Worm (Caenorhabditis elegans) whole organism, young adult: ENCODE results near the gene W03C9.2.

ENCODE experiments used
- B0336.3 ChIP-seq: fragments of 200-800 bp; sonication (Bioruptor generic); IDR thresholded peaks from 2 replicates; pipeline ENCODE4 v1.3.6; 2022; ENCODE audit warnings: missing genetic modification characterization, missing compliant biosample characterization
- F22D6.2 ChIP-seq: sonication (generic microtip); optimal IDR thresholded peaks from 2 replicates; lab custom pipeline; 2016; ENCODE audit warnings: mild to moderate bottlenecking, missing genetic modification characterization, missing compliant biosample characterization
- F49E8.2 ChIP-seq: sonication (generic microtip); optimal IDR thresholded peaks from 3 replicates; lab custom pipeline; 2017; ENCODE audit warnings: missing genetic modification characterization, mild to moderate bottlenecking, missing compliant biosample characterization, antibody characterized with exemption, moderate library complexity; ENCODE audit not compliant: insufficient read depth
- F52B5.7 ChIP-seq: sonication (generic microtip); optimal IDR thresholded peaks from 2 replicates; lab custom pipeline; 2016; ENCODE audit warnings: mild to moderate bottlenecking, missing genetic modification characterization, missing compliant biosample characterization
- ZK185.1 ChIP-seq: sonication (generic microtip); optimal IDR thresholded peaks from 2 replicates; lab custom pipeline; 2016; ENCODE audit warnings: mild to moderate bottlenecking, missing genetic modification characterization, missing compliant biosample characterization; ENCODE audit not compliant: poor library complexity, severe bottlenecking
- ama-1 ChIP-seq, 3 experiments: fragments of 150-350 bp in 1 of 3; sonication (generic microtip) in 2 of 3; optimal IDR thresholded peaks; 2 replicates each; lab custom pipeline; 2014 to 2018; ENCODE audit warnings: missing biosample characterization in 2 of 3, missing genetic modification characterization in 2 of 3, missing genetic modification reagents in 2 of 3
- aptf-3 ChIP-seq: fragments of 200-800 bp; sonication (Bioruptor generic); IDR thresholded peaks from 2 replicates; pipeline ENCODE4 v1.3.6; 2022; ENCODE audit warnings: missing genetic modification characterization, missing compliant biosample characterization
- atf-7 ChIP-seq: sonication (generic microtip); optimal IDR thresholded peaks from 2 replicates; lab custom pipeline; 2017; ENCODE audit warnings: mild to moderate bottlenecking, missing genetic modification characterization, missing compliant biosample characterization
- attf-5 ChIP-seq: fragments of 200-800 bp; sonication (Bioruptor generic); optimal IDR thresholded peaks from 2 replicates; lab custom pipeline; 2018; ENCODE audit warnings: mild to moderate bottlenecking, missing genetic modification characterization, missing compliant biosample characterization
- ceh-27 ChIP-seq: fragments of 200-800 bp; sonication (Bioruptor generic); optimal IDR thresholded peaks from 2 replicates; lab custom pipeline; 2018; ENCODE audit warnings: mild to moderate bottlenecking, missing genetic modification characterization, moderate library complexity, missing compliant biosample characterization
- ceh-40 ChIP-seq: fragments of 200-800 bp; sonication (Bioruptor generic); IDR thresholded peaks from 2 replicates; pipeline ENCODE4 v1.3.6; 2022; ENCODE audit warnings: missing genetic modification characterization, missing compliant biosample characterization
- chd-7 ChIP-seq: sonication (generic microtip); optimal IDR thresholded peaks from 2 replicates; lab custom pipeline; 2016; ENCODE audit warnings: mild to moderate bottlenecking, missing genetic modification characterization, moderate library complexity, missing compliant biosample characterization
- egl-44 ChIP-seq: fragments of 200-800 bp; sonication (Bioruptor generic); IDR thresholded peaks from 2 replicates; pipeline ENCODE4 v1.3.6; 2022; ENCODE audit warnings: missing genetic modification reagents, missing genetic modification characterization, missing compliant biosample characterization
- egrh-3 ChIP-seq: fragments of 200-800 bp; sonication (Bioruptor generic); IDR thresholded peaks from 2 replicates; pipeline ENCODE4 v1.3.6; 2022; ENCODE audit warnings: missing genetic modification reagents, missing genetic modification characterization, missing compliant biosample characterization
- ekl-4 ChIP-seq: fragments of 200-800 bp; sonication (Bioruptor generic); IDR thresholded peaks from 2 replicates; pipeline ENCODE4 v1.3.6; 2022; ENCODE audit warnings: missing genetic modification reagents, missing genetic modification characterization, missing compliant biosample characterization
- fkh-3 ChIP-seq: sonication (generic microtip); optimal IDR thresholded peaks from 2 replicates; lab custom pipeline; 2016; ENCODE audit warnings: mild to moderate bottlenecking, missing genetic modification characterization, missing compliant biosample characterization
- gei-17 ChIP-seq: fragments of 200-800 bp; sonication (Bioruptor generic); optimal IDR thresholded peaks from 2 replicates; lab custom pipeline; 2018; ENCODE audit warnings: mild to moderate bottlenecking, missing genetic modification characterization, missing compliant biosample characterization
- hlh-12 ChIP-seq: sonication (generic microtip); optimal IDR thresholded peaks from 2 replicates; lab custom pipeline; 2016; ENCODE audit warnings: missing genetic modification characterization, missing compliant biosample characterization
- hmg-20 ChIP-seq: fragments of 200-800 bp; sonication (Bioruptor generic); IDR thresholded peaks from 2 replicates; pipeline ENCODE4 v1.3.6; 2022; ENCODE audit warnings: missing genetic modification reagents, missing genetic modification characterization, missing compliant biosample characterization
- hrde-1 ChIP-seq: sonication (generic microtip); optimal IDR thresholded peaks from 2 replicates; lab custom pipeline; 2016; ENCODE audit warnings: missing genetic modification characterization, mild to moderate bottlenecking, missing compliant biosample characterization, moderate library complexity, missing genotype, missing genetic modification reagents, borderline replicate concordance
- let-526 ChIP-seq: fragments of 200-800 bp; sonication (Bioruptor generic); IDR thresholded peaks from 2 replicates; pipeline ENCODE4 v1.3.6; 2022; ENCODE audit warnings: missing genetic modification reagents, missing genetic modification characterization, missing compliant biosample characterization
- let-607 ChIP-seq, 2 experiments: fragments of 200-800 bp in 1 of 2; sonication (Bioruptor generic) in 1 of 2; sonication (generic microtip) in 1 of 2; optimal IDR thresholded peaks; 2 replicates each; lab custom pipeline; 2016 to 2018; ENCODE audit warnings: mild to moderate bottlenecking in 2 of 2, missing compliant biosample characterization in 2 of 2, missing genetic modification characterization in 2 of 2, moderate library complexity in 2 of 2, missing genotype in 1 of 2
- lin-54 ChIP-seq: fragments of 200-800 bp; sonication (Bioruptor generic); optimal IDR thresholded peaks from 2 replicates; lab custom pipeline; 2018; ENCODE audit warnings: mild to moderate bottlenecking, missing genetic modification characterization, missing compliant biosample characterization
- lir-1 ChIP-seq: fragments of 200-800 bp; sonication (Bioruptor generic); conservative IDR thresholded peaks from 2 replicates; pipeline ENCODE4 v1.3.6; 2022; ENCODE audit warnings: missing genetic modification reagents, missing genetic modification characterization, missing compliant biosample characterization
- lsl-1 ChIP-seq: fragments of 200-800 bp; sonication (Bioruptor generic); optimal IDR thresholded peaks from 2 replicates; lab custom pipeline; 2018; ENCODE audit warnings: mild to moderate bottlenecking, missing genetic modification characterization, moderate library complexity, missing compliant biosample characterization
- madf-8 ChIP-seq: fragments of 200-800 bp; sonication (Bioruptor generic); conservative IDR thresholded peaks from 2 replicates; pipeline ENCODE4 v1.3.6; 2022; ENCODE audit warnings: missing genetic modification reagents, missing genetic modification characterization, missing compliant biosample characterization
- nfya-2 ChIP-seq: fragments of 200-800 bp; sonication (Bioruptor generic); IDR thresholded peaks from 2 replicates; pipeline ENCODE4 v1.3.6; 2022; ENCODE audit warnings: missing genetic modification reagents, missing genetic modification characterization, missing compliant biosample characterization
- nhr-80 ChIP-seq: sonication (generic microtip); optimal IDR thresholded peaks from 2 replicates; lab custom pipeline; 2016; ENCODE audit warnings: missing genetic modification characterization, missing compliant biosample characterization
- rpc-1 ChIP-seq, 2 experiments: fragments of 150-350 bp in 1 of 2; sonication (generic microtip) in 1 of 2; optimal IDR thresholded peaks; 2 replicates each; lab custom pipeline; 2014 to 2018; ENCODE audit warnings: missing biosample characterization in 1 of 2, missing genetic modification characterization in 1 of 2, missing genetic modification reagents in 1 of 2, missing genotype in 1 of 2
- snpc-3.4 ChIP-seq: sonication (generic microtip); optimal IDR thresholded peaks from 2 replicates; lab custom pipeline; 2017; ENCODE audit warnings: missing genetic modification characterization, mild to moderate bottlenecking, missing compliant biosample characterization, antibody characterized with exemption, moderate library complexity, missing genotype, missing genetic modification reagents
- snpc-4 ChIP-seq, 5 experiments: fragments of 150-350 bp in 1 of 5; sonication (generic microtip) in 4 of 5; optimal IDR thresholded peaks; 2 replicates each; lab custom pipeline; 2014 to 2018; ENCODE audit warnings: missing genetic modification characterization in 5 of 5, missing biosample characterization in 3 of 5, antibody characterized with exemption in 2 of 5, mild to moderate bottlenecking in 2 of 5, missing compliant biosample characterization in 2 of 5, missing genotype in 2 of 5, moderate library complexity in 2 of 5, missing genetic modification reagents in 1 of 5
- unc-130 ChIP-seq: sonication (generic microtip); optimal IDR thresholded peaks from 2 replicates; lab custom pipeline; 2016; ENCODE audit warnings: missing genetic modification reagents, missing genetic modification characterization, missing compliant biosample characterization
- xnd-1 ChIP-seq: sonication (generic microtip); optimal IDR thresholded peaks from 2 replicates; lab custom pipeline; 2016; ENCODE audit warnings: missing genotype, missing genetic modification reagents, missing genetic modification characterization, missing compliant biosample characterization
- ztf-22 ChIP-seq: fragments of 200-800 bp; sonication (Bioruptor generic); optimal IDR thresholded peaks from 2 replicates; lab custom pipeline; 2018; ENCODE audit warnings: mild to moderate bottlenecking, missing genetic modification characterization, moderate library complexity, missing compliant biosample characterization
- ztf-25 ChIP-seq: fragments of 200-800 bp; sonication (Bioruptor generic); IDR thresholded peaks from 2 replicates; pipeline ENCODE4 v1.3.6; 2022; ENCODE audit warnings: missing genetic modification reagents, missing genetic modification characterization, missing compliant biosample characterization
- ztf-28 ChIP-seq: fragments of 200-800 bp; sonication (Bioruptor generic); IDR thresholded peaks from 2 replicates; pipeline ENCODE4 v1.3.6; 2022; ENCODE audit warnings: missing genetic modification reagents, missing genetic modification characterization, missing compliant biosample characterization
- ztf-3 ChIP-seq: fragments of 200-800 bp; sonication (Bioruptor generic); optimal IDR thresholded peaks from 2 replicates; lab custom pipeline; 2018; ENCODE audit warnings: mild to moderate bottlenecking, missing genetic modification characterization, missing compliant biosample characterization

Gene W03C9.2

DNA sequence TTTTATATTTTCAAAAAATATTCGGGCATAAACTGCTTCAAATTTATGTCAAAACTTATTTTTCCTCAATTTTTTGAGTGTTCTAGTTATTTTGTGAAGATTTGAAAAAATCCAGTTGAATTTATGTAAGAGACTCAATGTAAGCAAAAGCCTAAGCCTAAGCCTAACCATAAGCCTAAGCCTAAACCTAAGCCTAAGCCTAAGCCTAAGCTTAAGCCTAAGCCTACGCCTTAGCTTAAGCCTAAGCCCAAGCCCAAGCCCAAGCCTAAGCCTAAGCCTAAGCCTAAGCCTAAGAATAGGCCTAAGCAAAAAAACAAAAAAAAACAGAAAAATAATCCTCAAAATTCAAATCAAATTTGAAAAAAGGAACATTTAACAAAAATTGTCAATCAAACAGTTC, 32.0 kb upstream of the W03C9.2 start:
- no peak for TF ChIP-seq attf-5 (GFP tag; lab: Kevin White, UChicago)
- no peak for TF ChIP-seq madf-8
- TF ChIP-seq ama-1 (optimal IDR thresholded peaks at IDR 0.05; lab: Kevin White, UChicago): no peak
- no peak for TF ChIP-seq ama-1 (GFP tag; optimal IDR thresholded peaks at IDR 0.05; lab: Kevin White, UChicago)
- no peak for TF ChIP-seq snpc-3.4 (tag; lab: Kevin White, UChicago)
- TF ChIP-seq nfya-2 (GFP tag; lab: Robert Waterston, UW): no peak
- TF ChIP-seq lsl-1 (GFP tag; lab: Kevin White, UChicago): no peak
- no peak for TF ChIP-seq aptf-3
- TF ChIP-seq ztf-25 (GFP tag; lab: Robert Waterston, UW): no peak
- no peak for TF ChIP-seq hmg-20 (GFP tag; lab: Robert Waterston, UW)
- TF ChIP-seq F22D6.2 (tag; lab: Kevin White, UChicago): no peak
- TF ChIP-seq atf-7 (tag; lab: Kevin White, UChicago): no peak
- no peak for TF ChIP-seq ekl-4 (GFP tag; lab: Robert Waterston, UW)

DNA sequence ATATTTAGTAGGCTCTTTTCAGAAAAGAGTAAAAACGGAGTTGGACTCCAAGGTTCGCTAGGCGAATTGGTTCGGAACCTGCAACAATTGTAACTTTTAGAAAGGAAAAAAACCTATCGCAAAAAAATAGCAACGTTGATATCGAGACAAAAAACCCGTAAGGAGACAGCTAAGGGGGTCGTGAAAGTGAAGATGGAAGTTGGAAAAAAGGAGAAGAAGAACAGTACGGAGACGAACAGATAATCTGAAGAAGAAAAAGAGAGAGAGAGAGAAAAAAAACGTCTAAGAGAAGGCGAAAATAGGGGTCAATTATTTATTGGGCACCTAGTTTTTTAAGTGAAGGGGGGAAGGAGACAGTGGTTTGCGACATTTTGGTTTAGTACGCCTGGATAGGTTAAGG, 26.9 kb upstream of the W03C9.2 start, which contains the start of gene lin-29:
lin-29 (minus strand) TSS at position 78 of the 400 bp plus-strand sequence.
- no peak for TF ChIP-seq lsl-1 (GFP tag; lab: Kevin White, UChicago)
- no peak for TF ChIP-seq rpc-1 (optimal IDR thresholded peaks at IDR 0.05; lab: Kevin White, UChicago)
- no peak for TF ChIP-seq rpc-1 (tag; optimal IDR thresholded peaks at IDR 0.05; lab: Kevin White, UChicago)
- TF ChIP-seq snpc-4 (GFP tag; optimal IDR thresholded peaks at IDR 0.05; lab: Kevin White, UChicago): no peak
- no peak for TF ChIP-seq snpc-4 (tag; optimal IDR thresholded peaks at IDR 0.05; lab: Kevin White, UChicago)
- TF ChIP-seq lin-54 (GFP tag; lab: Kevin White, UChicago): no peak
- no peak for TF ChIP-seq ceh-27
- no peak for TF ChIP-seq F52B5.7 (tag; lab: Kevin White, UChicago)
- no peak for TF ChIP-seq lir-1 (GFP tag; lab: Robert Waterston, UW)
- TF ChIP-seq ztf-3 (GFP tag; lab: Kevin White, UChicago): no peak
- TF ChIP-seq unc-130 (GFP tag; lab: Kevin White, UChicago): no peak
- no peak for TF ChIP-seq ZK185.1 (tag; lab: Kevin White, UChicago)
- TF ChIP-seq egl-44 (GFP tag; lab: Robert Waterston, UW): no peak
- TF ChIP-seq ztf-28 (GFP tag; lab: Robert Waterston, UW): no peak
- TF ChIP-seq ceh-40: no peak
- TF ChIP-seq atf-7 (tag; lab: Kevin White, UChicago): no peak
- TF ChIP-seq hrde-1 (tag; lab: Kevin White, UChicago): no peak
- no peak for TF ChIP-seq fkh-3 (tag; lab: Kevin White, UChicago)
- TF ChIP-seq xnd-1 (tag; lab: Kevin White, UChicago): no peak
- TF ChIP-seq gei-17 (GFP tag; lab: Kevin White, UChicago): no peak
- no peak for TF ChIP-seq F49E8.2 (tag; lab: Kevin White, UChicago)

DNA sequence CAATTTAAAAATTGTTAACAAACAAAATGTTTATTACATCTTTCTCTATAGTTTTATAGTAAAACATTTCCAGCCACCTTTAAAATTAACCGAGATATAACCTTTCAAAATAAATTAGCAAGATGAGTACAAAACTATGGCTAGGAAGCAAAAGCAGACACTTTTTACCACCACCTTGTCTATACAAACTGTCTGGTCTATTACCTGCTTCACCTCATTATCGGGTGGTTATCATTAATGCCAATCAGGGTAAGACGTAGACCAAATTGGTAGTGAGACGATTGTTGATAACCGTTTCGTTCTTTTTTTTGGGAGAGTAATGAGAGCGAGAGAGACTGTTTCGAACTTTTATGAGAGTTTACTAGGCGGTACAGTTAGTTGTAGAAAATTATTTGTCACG, 25.8 kb upstream of the W03C9.2 start:
- TF ChIP-seq nhr-80 (tag; lab: Kevin White, UChicago): peak; percentile 54
- no peak for TF ChIP-seq let-607 (tag; optimal IDR thresholded peaks at IDR 0.05; lab: Kevin White, UChicago)
- no peak for TF ChIP-seq ztf-22 (GFP tag; lab: Kevin White, UChicago)

DNA sequence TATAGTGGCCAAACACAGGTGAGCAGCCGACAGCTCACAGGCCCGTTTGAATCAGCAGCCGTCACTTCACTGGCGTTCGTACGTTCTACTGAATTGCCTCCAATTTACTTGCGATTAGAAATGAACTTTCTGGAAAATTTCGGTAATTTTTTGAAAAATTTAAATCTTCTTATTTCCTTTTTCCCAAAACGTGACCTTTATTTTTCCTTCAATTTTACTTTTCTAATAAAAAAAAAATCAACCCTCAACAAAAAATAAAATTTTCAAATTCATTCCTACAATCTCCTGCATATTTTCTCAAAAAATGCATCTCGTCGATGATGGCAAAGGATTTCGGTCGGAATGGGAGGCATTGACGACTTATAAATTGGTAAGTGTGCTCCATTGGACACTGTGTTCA, 13.7 kb upstream of the W03C9.2 start, which contains the start of gene W03C9.8:
W03C9.8 (plus strand) TSS at position 301 of the 400 bp plus-strand sequence.
- TF ChIP-seq B0336.3 (no peak), chd-7 (tag; lab: Kevin White, UChicago) (no peak), hlh-12 (tag; lab: Kevin White, UChicago) (no peak), let-526 (GFP tag; lab: Robert Waterston, UW) (no peak), ekl-4 (GFP tag; lab: Robert Waterston, UW) (no peak), snpc-4 (GFP tag; optimal IDR thresholded peaks at IDR 0.05; lab: Kevin White, UChicago) (no peak), snpc-4 (tag; optimal IDR thresholded peaks at IDR 0.05; lab: Kevin White, UChicago) (no peak), egrh-3 (GFP tag; lab: Robert Waterston, UW) (no peak), hmg-20 (GFP tag; lab: Robert Waterston, UW) (no peak)
